Fruit fly (Drosophila melanogaster): ENCODE results near the gene Atac3.

The Atac3 gene

DNA sequence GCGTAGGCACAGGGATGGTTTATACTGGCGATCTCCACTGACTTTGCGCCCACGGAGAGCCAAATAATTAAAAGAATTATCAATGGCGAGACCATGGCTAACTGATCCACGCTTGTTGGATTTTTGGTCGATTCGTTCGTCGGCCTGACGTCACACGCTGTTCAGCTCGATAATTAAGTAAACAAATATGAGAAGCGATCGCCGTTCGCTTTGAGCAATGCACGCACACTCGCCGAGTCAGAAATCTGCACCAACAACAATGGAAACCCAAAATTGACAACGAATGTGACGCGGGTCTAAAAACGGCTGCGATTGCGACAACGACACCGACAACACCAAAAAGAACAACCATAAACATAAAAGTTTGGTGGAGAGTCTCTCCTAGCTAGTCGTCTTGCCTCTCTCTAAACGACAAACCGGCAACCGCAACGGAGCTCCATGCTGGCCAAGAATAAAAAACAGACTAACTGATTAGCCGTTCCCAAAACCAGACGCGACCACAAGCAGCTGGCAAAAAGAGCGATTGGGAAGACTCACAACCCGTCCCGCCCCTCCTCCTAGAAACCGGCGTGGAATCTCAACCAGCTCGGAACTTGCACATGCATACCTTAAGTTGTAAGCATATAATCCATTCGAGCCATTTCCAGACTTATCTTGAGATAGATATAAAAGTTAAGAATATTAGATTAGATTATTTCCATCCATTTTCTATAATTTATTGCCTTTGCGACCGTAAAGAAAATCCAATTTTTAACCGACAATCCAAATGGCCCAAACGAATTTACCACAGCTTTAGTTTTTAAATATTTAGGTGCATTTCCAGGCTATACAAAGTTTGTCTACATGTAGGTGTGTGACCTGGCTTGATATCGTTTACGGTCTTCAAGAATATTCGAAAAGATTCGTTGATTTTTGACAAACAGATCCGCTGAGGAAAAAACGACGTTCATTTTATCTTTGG lies 4.3 kb upstream of the Atac3 start, which contains the start of gene mthl9 (continued):
- TF ChIP-seq tx (GFP tag; optimal IDR thresholded peaks at IDR 0.05) (no peak), Med (GFP tag) (peak; percentile 56), HLH3B (GFP tag; IDR thresholded peaks at IDR 0.05) (no peak), CG10274 (GFP tag; optimal IDR thresholded peaks at IDR 0.05) (no peak), CG12769 (tag; optimal IDR thresholded peaks at IDR 0.05) (peak; percentile 94), CG32772 (GFP tag; IDR thresholded peaks at IDR 0.05) (no peak), Lhr (GFP tag; optimal IDR thresholded peaks at IDR 0.05) (no peak), bigmax (GFP tag; optimal IDR thresholded peaks at IDR 0.05) (no peak), Meics (GFP tag; optimal IDR thresholded peaks at IDR 0.05) (no peak), gcm (GFP tag; optimal IDR thresholded peaks at IDR 0.05) (no peak), CG3995 (GFP tag; optimal IDR thresholded peaks at IDR 0.05) (no peak), CG17359 (tag; optimal IDR thresholded peaks at IDR 0.05) (no peak), CG4820 (GFP tag; optimal IDR thresholded peaks at IDR 0.05) (no peak), CG6765 (GFP tag; optimal IDR thresholded peaks at IDR 0.05) (peak; percentile 45), CG9609 (GFP tag; optimal IDR thresholded peaks at IDR 0.05) (no peak), dati (GFP tag; IDR thresholded peaks at IDR 0.05) (no peak), nmo (GFP tag; optimal IDR thresholded peaks at IDR 0.05) (no peak), CG13894 (tag; optimal IDR thresholded peaks at IDR 0.05) (peak; percentile 42), C15 (GFP tag; IDR thresholded peaks at IDR 0.05) (no peak), CG1792 (GFP tag; optimal IDR thresholded peaks at IDR 0.05) (no peak), tio (GFP tag; optimal IDR thresholded peaks at IDR 0.05) (no peak), CG17361 (GFP tag; IDR thresholded peaks at IDR 0.05) (no peak; the same call in 2 of the 3 replicates), Opbp (GFP tag; IDR thresholded peaks at IDR 0.05; ENCODE audit: partially characterized antibody) (no peak), Usf (GFP tag; optimal IDR thresholded peaks at IDR 0.05) (no peak), Elba2 (GFP tag; optimal IDR thresholded peaks at IDR 0.05) (no peak), CG15479 (GFP tag; optimal IDR thresholded peaks at IDR 0.05) (no peak), CG8281 (tag; optimal IDR thresholded peaks at IDR 0.05) (no peak), CG11560 (tag; IDR thresholded peaks at IDR 0.05) (no peak), CG17802 (tag; optimal IDR thresholded peaks at IDR 0.05) (no peak), CG2889 (GFP tag; IDR thresholded peaks at IDR 0.05) (no peak), ken (GFP tag; IDR thresholded peaks at IDR 0.05) (0 out of 3 replicates have a peak, but pooled peaks have one; percentile 25), Aef1 (GFP tag; IDR thresholded peaks at IDR 0.05) (no peak), zf30C (GFP tag; optimal IDR thresholded peaks at IDR 0.05) (no peak), repo (GFP tag; optimal IDR thresholded peaks at IDR 0.05) (no peak), CG7987 (GFP tag; optimal IDR thresholded peaks at IDR 0.05) (no peak), ro (GFP tag; IDR thresholded peaks at IDR 0.05) (no peak), da (GFP tag; optimal IDR thresholded peaks at IDR 0.05) (no peak), CG10543 (GFP tag; optimal IDR thresholded peaks at IDR 0.05) (peak; percentile 94), Ada2b (GFP tag; IDR thresholded peaks at IDR 0.05) (no peak), cato (GFP tag; optimal IDR thresholded peaks at IDR 0.05; ENCODE audit: borderline replicate concordance) (no peak), CG7556 (GFP tag; optimal IDR thresholded peaks at IDR 0.05) (no peak), Ssrp (tag; optimal IDR thresholded peaks at IDR 0.05) (no peak), corto (GFP tag; optimal IDR thresholded peaks at IDR 0.05) (peak; percentile 10), CG18619 (GFP tag; optimal IDR thresholded peaks at IDR 0.05) (no peak), CG11085 (GFP tag; IDR thresholded peaks at IDR 0.05) (no peak), otp (GFP tag; IDR thresholded peaks at IDR 0.05) (no peak), Six4 (GFP tag; optimal IDR thresholded peaks at IDR 0.05) (no peak), fd64A (GFP tag; optimal IDR thresholded peaks at IDR 0.05) (no peak), exex (tag; optimal IDR thresholded peaks at IDR 0.05) (peak; percentile 58)
